Worm (Caenorhabditis elegans) whole organism, L1 larva: ENCODE measurements around the gene sprr-2.

Experiments
- Y116A8C.19 ChIP-seq: sonication (generic microtip); optimal IDR thresholded peaks from 2 replicates; lab custom pipeline; 2016; ENCODE audit warnings: missing compliant biosample characterization, missing genetic modification characterization, borderline replicate concordance
- aha-1 ChIP-seq: fragments of 150-350 bp; optimal IDR thresholded peaks from 2 replicates; lab custom pipeline; 2014; ENCODE audit warnings: missing biosample characterization, missing genetic modification characterization
- alr-1 ChIP-seq: fragments of 200-800 bp; sonication (Bioruptor generic); optimal IDR thresholded peaks from 2 replicates; lab custom pipeline; 2018; ENCODE audit warnings: borderline replicate concordance, mild to moderate bottlenecking, missing genetic modification characterization, missing compliant biosample characterization
- ama-1 ChIP-seq: fragments of 150-350 bp; optimal IDR thresholded peaks from 2 replicates; lab custom pipeline; 2014
- ceh-63 ChIP-seq: fragments of 200-800 bp; sonication (Bioruptor generic); optimal IDR thresholded peaks from 2 replicates; lab custom pipeline; 2018; ENCODE audit warnings: mild to moderate bottlenecking, missing genetic modification characterization, missing compliant biosample characterization
- ces-1 ChIP-seq: fragments of 150-350 bp; optimal IDR thresholded peaks from 2 replicates; lab custom pipeline; 2014; ENCODE audit warnings: missing biosample characterization, missing genetic modification reagents, missing genetic modification characterization
- efl-1 ChIP-seq, 4 experiments: fragments of 150-350 bp; optimal IDR thresholded peaks in 3 of 4; peaks in 1 of 4; 1 replicate in 1 of 4; 2 replicates in 3 of 4; lab custom pipeline; 2014; ENCODE audit warnings: missing biosample characterization in 2 of 4, missing genetic modification characterization in 2 of 4, missing genetic modification reagents in 2 of 4
- efl-3 ChIP-seq: fragments of 200-800 bp; sonication (Bioruptor generic); optimal IDR thresholded peaks from 2 replicates; lab custom pipeline; 2018; ENCODE audit warnings: mild to moderate bottlenecking, missing genetic modification characterization, missing compliant biosample characterization
- egl-13 ChIP-seq: sonication (generic microtip); optimal IDR thresholded peaks from 2 replicates; lab custom pipeline; 2016; ENCODE audit warnings: missing genotype, missing genetic modification reagents, missing genetic modification characterization, missing compliant biosample characterization
- egl-27 ChIP-seq, 2 experiments: fragments of 150-350 bp in 1 of 2; sonication (generic microtip); optimal IDR thresholded peaks; 3 replicates each; lab custom pipeline; 2017 to 2018; ENCODE audit warnings: missing biosample characterization in 2 of 2, missing genetic modification characterization in 2 of 2, missing genetic modification reagents in 2 of 2
- elt-2 ChIP-seq: sonication (generic microtip); optimal IDR thresholded peaks from 2 replicates; lab custom pipeline; 2016; ENCODE audit warnings: missing genetic modification characterization, mild to moderate bottlenecking, inconsistent platforms, missing compliant biosample characterization, missing genetic modification reagents
- ets-5 ChIP-seq: fragments of 200-800 bp; sonication (Bioruptor generic); IDR thresholded peaks from 2 replicates; pipeline ENCODE4 v1.3.6; 2022; ENCODE audit warnings: missing genetic modification characterization, missing compliant biosample characterization
- fkh-10 ChIP-seq: sonication (generic microtip); optimal IDR thresholded peaks from 2 replicates; lab custom pipeline; 2017; ENCODE audit warnings: missing biosample characterization, missing genetic modification reagents, missing genetic modification characterization
- fkh-4 ChIP-seq: sonication (generic microtip); optimal IDR thresholded peaks from 2 replicates; lab custom pipeline; 2016; ENCODE audit warnings: missing compliant biosample characterization, missing genetic modification characterization, borderline replicate concordance
- fkh-8 ChIP-seq: sonication (generic microtip); optimal IDR thresholded peaks from 2 replicates; lab custom pipeline; 2016; ENCODE audit warnings: mild to moderate bottlenecking, missing genetic modification characterization, missing compliant biosample characterization
- fos-1 ChIP-seq: fragments of 150-350 bp; optimal IDR thresholded peaks from 2 replicates; lab custom pipeline; 2014; ENCODE audit warnings: missing biosample characterization, missing genetic modification characterization
- grh-1 ChIP-seq: fragments of 200-800 bp; sonication (Bioruptor generic); IDR thresholded peaks from 2 replicates; pipeline ENCODE4 v1.3.6; 2022; ENCODE audit warnings: missing genetic modification reagents, missing genetic modification characterization, missing compliant biosample characterization
- hlh-17 ChIP-seq: fragments of 200-800 bp; sonication (Bioruptor generic); optimal IDR thresholded peaks from 2 replicates; lab custom pipeline; 2018; ENCODE audit warnings: missing genetic modification characterization, mild to moderate bottlenecking, missing compliant biosample characterization, moderate library complexity, borderline replicate concordance
- hlh-4 ChIP-seq: sonication (generic microtip); optimal IDR thresholded peaks from 2 replicates; lab custom pipeline; 2016; ENCODE audit warnings: mild to moderate bottlenecking, missing genetic modification characterization, missing compliant biosample characterization
- hpl-2 ChIP-seq: fragments of 150-350 bp; optimal IDR thresholded peaks from 2 replicates; lab custom pipeline; 2014; ENCODE audit warnings: missing biosample characterization, missing genetic modification reagents, missing genetic modification characterization
- irx-1 ChIP-seq: sonication (generic microtip); optimal IDR thresholded peaks from 2 replicates; lab custom pipeline; 2016; ENCODE audit warnings: missing genetic modification characterization, missing compliant biosample characterization
- jun-1 ChIP-seq: fragments of 150-350 bp; optimal IDR thresholded peaks from 2 replicates; lab custom pipeline; 2014; ENCODE audit warnings: missing biosample characterization, missing genetic modification reagents, missing genetic modification characterization
- lin-13 ChIP-seq: fragments of 150-350 bp; optimal IDR thresholded peaks from 2 replicates; lab custom pipeline; 2014; ENCODE audit warnings: missing biosample characterization, missing genetic modification reagents, missing genetic modification characterization
- lin-14 ChIP-seq: fragments of 200-800 bp; sonication (Bioruptor generic); optimal IDR thresholded peaks from 2 replicates; lab custom pipeline; 2018; ENCODE audit warnings: mild to moderate bottlenecking, missing genetic modification characterization, moderate library complexity, missing compliant biosample characterization
- lin-15B ChIP-seq: fragments of 150-350 bp; sonication (generic microtip); optimal IDR thresholded peaks from 3 replicates; lab custom pipeline; 2014; ENCODE audit warnings: missing biosample characterization, missing genetic modification characterization
- lin-39 ChIP-seq: fragments of 150-350 bp; optimal IDR thresholded peaks from 2 replicates; lab custom pipeline; 2014; ENCODE audit warnings: missing biosample characterization, missing genetic modification reagents, missing genetic modification characterization
- mab-9 ChIP-seq: fragments of 200-800 bp; sonication (Bioruptor generic); IDR thresholded peaks from 2 replicates; pipeline ENCODE4 v1.3.6; 2022; ENCODE audit warnings: missing genetic modification reagents, missing genetic modification characterization, missing compliant biosample characterization
- mep-1 ChIP-seq: fragments of 150-350 bp; optimal IDR thresholded peaks from 2 replicates; lab custom pipeline; 2014; ENCODE audit warnings: missing biosample characterization, missing genetic modification characterization
- nhr-11 ChIP-seq: fragments of 150-350 bp; optimal IDR thresholded peaks from 2 replicates; lab custom pipeline; 2014; ENCODE audit warnings: missing biosample characterization, missing genetic modification characterization
- nhr-19 ChIP-seq: fragments of 200-800 bp; sonication (Bioruptor generic); conservative IDR thresholded peaks from 2 replicates; pipeline ENCODE4 v1.3.6; 2022; ENCODE audit warnings: missing genetic modification characterization, missing compliant biosample characterization
- nhr-20 ChIP-seq: sonication (generic microtip); optimal IDR thresholded peaks from 2 replicates; lab custom pipeline; 2016; ENCODE audit warnings: mild to moderate bottlenecking, missing genetic modification characterization, missing compliant biosample characterization
- nhr-28 ChIP-seq: fragments of 150-350 bp; optimal IDR thresholded peaks from 2 replicates; lab custom pipeline; 2014; ENCODE audit warnings: missing biosample characterization, missing genetic modification characterization
- nhr-47 ChIP-seq: sonication (generic microtip); optimal IDR thresholded peaks from 2 replicates; lab custom pipeline; 2016; ENCODE audit warnings: mild to moderate bottlenecking, missing genetic modification characterization, moderate library complexity, missing compliant biosample characterization
- nhr-71 ChIP-seq: sonication (generic microtip); optimal IDR thresholded peaks from 2 replicates; lab custom pipeline; 2016; ENCODE audit warnings: mild to moderate bottlenecking, missing genetic modification characterization, moderate library complexity, missing compliant biosample characterization
- nhr-76 ChIP-seq: sonication (generic microtip); optimal IDR thresholded peaks from 2 replicates; lab custom pipeline; 2017; ENCODE audit warnings: missing biosample characterization, missing genetic modification characterization
- nhr-77 ChIP-seq: fragments of 150-350 bp; optimal IDR thresholded peaks from 2 replicates; lab custom pipeline; 2014; ENCODE audit warnings: missing biosample characterization, missing genetic modification characterization
- nhr-84 ChIP-seq: sonication (generic microtip); optimal IDR thresholded peaks from 2 replicates; lab custom pipeline; 2017; ENCODE audit warnings: missing biosample characterization, missing genetic modification characterization
- nhr-90 ChIP-seq: sonication (generic microtip); optimal IDR thresholded peaks from 2 replicates; lab custom pipeline; 2016; ENCODE audit warnings: mild to moderate bottlenecking, missing genetic modification characterization, missing compliant biosample characterization; ENCODE audit not compliant: poor library complexity
- pax-3 ChIP-seq: fragments of 200-800 bp; sonication (Bioruptor generic); optimal IDR thresholded peaks from 2 replicates; lab custom pipeline; 2018; ENCODE audit warnings: mild to moderate bottlenecking, missing genetic modification characterization, moderate library complexity, missing compliant biosample characterization
- pqm-1 ChIP-seq: sonication (generic microtip); optimal IDR thresholded peaks from 3 replicates; lab custom pipeline; 2017; ENCODE audit warnings: missing biosample characterization, missing genetic modification characterization
- skn-1 ChIP-seq: fragments of 150-350 bp; optimal IDR thresholded peaks from 2 replicates; lab custom pipeline; 2014; ENCODE audit warnings: missing biosample characterization, missing genetic modification characterization
- sox-4 ChIP-seq: sonication (generic microtip); optimal IDR thresholded peaks from 2 replicates; lab custom pipeline; 2016; ENCODE audit warnings: missing genetic modification characterization, missing compliant biosample characterization
- swsn-7 ChIP-seq: sonication (generic microtip); optimal IDR thresholded peaks from 2 replicates; lab custom pipeline; 2016; ENCODE audit warnings: missing genetic modification characterization, missing compliant biosample characterization
- tbx-2 ChIP-seq: sonication (generic microtip); optimal IDR thresholded peaks from 2 replicates; lab custom pipeline; 2016; ENCODE audit warnings: missing genetic modification characterization, missing compliant biosample characterization
- unc-30 ChIP-seq: sonication (generic microtip); optimal IDR thresholded peaks from 2 replicates; lab custom pipeline; 2017; ENCODE audit warnings: missing biosample characterization, missing genetic modification characterization
- unc-62 ChIP-seq: fragments of 150-350 bp; optimal IDR thresholded peaks from 2 replicates; lab custom pipeline; 2014; ENCODE audit warnings: missing biosample characterization, missing genetic modification reagents, missing genetic modification characterization
- unc-86 ChIP-seq: sonication (generic microtip); optimal IDR thresholded peaks from 2 replicates; lab custom pipeline; 2016; ENCODE audit warnings: missing genetic modification characterization, missing compliant biosample characterization
- xbp-1 ChIP-seq: sonication (generic microtip); optimal IDR thresholded peaks from 2 replicates; lab custom pipeline; 2016; ENCODE audit warnings: missing genetic modification characterization, missing compliant biosample characterization
- zag-1 ChIP-seq: fragments of 150-350 bp; optimal IDR thresholded peaks from 2 replicates; lab custom pipeline; 2014; ENCODE audit warnings: missing biosample characterization, missing genetic modification characterization

Gene sprr-2

ce11 chrX:14828766-14829165 is 35.5 kb downstream of the sprr-2 start:
- TF ChIP-seq unc-62 (GFP tag; lab: Kevin White, UChicago), result no peak
- no peak for TF ChIP-seq ets-5
- no peak for TF ChIP-seq sox-4 (tag; lab: Kevin White, UChicago)
- no peak for TF ChIP-seq grh-1
- TF ChIP-seq xbp-1 (tag; lab: Kevin White, UChicago), result no peak
- TF ChIP-seq nhr-20, result no peak
- TF ChIP-seq ces-1 (GFP tag; lab: Kevin White, UChicago), result no peak
- TF ChIP-seq mab-9 (GFP tag; lab: Robert Waterston, UW), result no peak
- TF ChIP-seq mep-1 (tag; lab: Kevin White, UChicago), result no peak
- no peak for TF ChIP-seq nhr-76 (tag; lab: Kevin White, UChicago)

ce11 chrX:14831531-14831930 is 38.3 kb downstream of the sprr-2 start, which contains the start of gene dpf-2:
dpf-2 (plus strand) TSS chrX:14831831.
- TF ChIP-seq lin-39 (tag; lab: Kevin White, UChicago) (no peak), egl-13 (peak; percentile 13), nhr-84 (tag; lab: Kevin White, UChicago) (no peak)

ce11 chrX:14838339-14838738 is 45.1 kb downstream of the sprr-2 start:
- TF ChIP-seq nhr-76 (tag; lab: Kevin White, UChicago) (no peak), hlh-17 (GFP tag; lab: Kevin White, UChicago) (no peak), nhr-90 (no peak), lin-13 (GFP tag; lab: Kevin White, UChicago) (no peak), efl-1 (optimal IDR thresholded peaks at IDR 0.05; lab: Kevin White, UChicago) (no peak), efl-1 (GFP tag; optimal IDR thresholded peaks at IDR 0.05 in 1 of 2; lab: Kevin White, UChicago) (no peak), efl-3 (GFP tag; lab: Kevin White, UChicago) (no peak), lin-15B (tag; lab: Kevin White, UChicago) (no peak), alr-1 (tag; lab: Kevin White, UChicago) (no peak), pqm-1 (tag; lab: Kevin White, UChicago) (no peak), aha-1 (tag; lab: Kevin White, UChicago) (no peak), elt-2 (tag; lab: Kevin White, UChicago) (no peak), fos-1 (tag; lab: Kevin White, UChicago) (no peak), nhr-11 (tag; lab: Kevin White, UChicago) (no peak), tbx-2 (tag; lab: Kevin White, UChicago) (no peak), xbp-1 (tag; lab: Kevin White, UChicago) (no peak), sox-4 (tag; lab: Kevin White, UChicago) (no peak), fkh-4 (tag; lab: Kevin White, UChicago) (no peak), hpl-2 (GFP tag; lab: Kevin White, UChicago) (no peak), nhr-71 (tag; lab: Kevin White, UChicago) (peak; percentile 43), lin-14 (GFP tag; lab: Kevin White, UChicago) (peak; percentile 39), nhr-77 (no peak), egl-27 (tag; optimal IDR thresholded peaks at IDR 0.05; lab: Kevin White, UChicago) (no peak), irx-1 (tag; lab: Kevin White, UChicago) (no peak), zag-1 (tag; lab: Kevin White, UChicago) (no peak), Y116A8C.19 (tag; lab: Kevin White, UChicago) (no peak), nhr-84 (tag; lab: Kevin White, UChicago) (no peak), nhr-28 (tag; lab: Kevin White, UChicago) (no peak), ceh-63 (GFP tag; lab: Kevin White, UChicago) (no peak), mab-9 (GFP tag; lab: Robert Waterston, UW) (no peak), pax-3 (tag; lab: Kevin White, UChicago) (no peak), unc-62 (GFP tag; lab: Kevin White, UChicago) (no peak), swsn-7 (tag; lab: Kevin White, UChicago) (peak; percentile 1), unc-30 (tag; lab: Kevin White, UChicago) (no peak), nhr-19 (no peak), nhr-47 (tag; lab: Kevin White, UChicago) (peak; percentile 42), hlh-4 (tag; lab: Kevin White, UChicago) (no peak), fkh-10 (GFP tag; lab: Kevin White, UChicago) (no peak), ets-5 (no peak), fkh-8 (tag; lab: Kevin White, UChicago) (peak; percentile 45), skn-1 (tag; lab: Kevin White, UChicago) (no peak), unc-86 (tag; lab: Kevin White, UChicago) (peak; percentile 73), jun-1 (no peak), ama-1 (lab: Kevin White, UChicago) (no peak)
